Fruit fly (Drosophila melanogaster) whole organism, pupa: ENCODE data around the gene Kaz1-ORFB.

Experiments
- CG10348 ChIP-seq: fragments of 200-800 bp; sonication (Bioruptor generic); IDR thresholded peaks from 2 replicates; pipeline ENCODE4 v1.3.6; 2022; ENCODE audit warnings: missing biosample characterization, missing genetic modification characterization
- CG12605 ChIP-seq: fragments of 200-800 bp; sonication (Bioruptor generic); IDR thresholded peaks from 2 replicates; pipeline ENCODE4 v1.3.6; 2022; ENCODE audit warnings: missing biosample characterization, missing genetic modification characterization
- CG14655 ChIP-seq: fragments of 200-800 bp; sonication (Bioruptor generic); optimal IDR thresholded peaks from 3 replicates; lab custom pipeline; 2017; ENCODE audit warnings: mild to moderate bottlenecking, missing biosample characterization, missing genetic modification reagents, missing genetic modification characterization
- CG32121 ChIP-seq: fragments of 200-800 bp; sonication (Bioruptor generic); IDR thresholded peaks from 2 replicates; pipeline ENCODE4 v1.3.6; 2022; ENCODE audit warnings: missing biosample characterization, missing genetic modification characterization

dm6 chr3L:223019-223902, 6.8 kb downstream of the Kaz1-ORFB start, which contains the start of the genes pyx and CG33229:
- TF ChIP-seq CG32121 (GFP tag; lab: Robert Waterston, UW) (peak; percentile 81), CG12605 (GFP tag; lab: Robert Waterston, UW) (peak; percentile 57; the same call in 1 of the 2 replicates), CG14655 (peak; percentile 88), CG10348 (no peak; the same call in none of the 2 replicates)
